Fruit fly (Drosophila melanogaster) Kc167 (cell line): ENCODE data around the gene CG31221.

Source experiments
- insv ChIP-seq: fragments of >200 bp; optimal IDR thresholded peaks from 3 replicates; lab custom pipeline; 2018; ENCODE audit warnings: missing external identifiers
- ttk ChIP-seq: sonication (Bioruptor generic); optimal IDR thresholded peaks from 2 replicates; lab custom pipeline; 2017; ENCODE audit warnings: missing external identifiers

DNA sequence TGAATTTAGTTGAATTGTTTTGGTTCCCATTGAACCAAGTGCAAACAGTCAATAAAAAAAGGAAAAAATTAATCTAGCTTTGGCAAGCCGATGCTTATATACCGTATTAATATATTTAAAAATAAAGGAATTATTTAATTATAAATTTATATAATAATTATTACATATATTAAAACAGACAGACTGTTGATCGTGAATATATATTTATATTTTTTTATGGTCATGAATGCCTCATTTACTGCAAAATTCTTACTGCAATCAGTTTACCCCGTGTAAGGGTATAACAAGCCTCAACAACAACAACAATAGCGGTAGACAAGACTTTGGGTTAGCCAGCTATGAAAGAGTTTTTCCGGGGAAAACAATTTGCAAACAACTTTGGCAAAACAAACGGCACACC lies 61.6 kb downstream of the CG31221 start:
- TF ChIP-seq ttk (no peak), insv (lab: Kevin White, UChicago) (no peak)
